Fruit fly (Drosophila melanogaster): ENCODE results near the gene CG43219.

Gene CG43219

dm6 chr3L:21176935-21177581 lies 43.1 kb upstream of the CG43219 start (continued):
- TF ChIP-seq CG9727 (GFP tag; optimal IDR thresholded peaks at IDR 0.05), result peak; percentile 69
- TF ChIP-seq wek (GFP tag; optimal IDR thresholded peaks at IDR 0.05), result no peak
- TF ChIP-seq Blimp-1 (GFP tag; optimal IDR thresholded peaks at IDR 0.05), result no peak
- TF ChIP-seq chn (GFP tag; optimal IDR thresholded peaks at IDR 0.05), result no peak
- no peak for TF ChIP-seq bigmax (GFP tag; optimal IDR thresholded peaks at IDR 0.05)
- TF ChIP-seq CG43689 (GFP tag; IDR thresholded peaks at IDR 0.05), result no peak
- TF ChIP-seq Eip74EF (GFP tag; optimal IDR thresholded peaks at IDR 0.05), result no peak
- no peak for TF ChIP-seq Dp (GFP tag; optimal IDR thresholded peaks at IDR 0.05)
- TF ChIP-seq ac (GFP tag; optimal IDR thresholded peaks at IDR 0.05), result no peak
- no peak for TF ChIP-seq peb (GFP tag; IDR thresholded peaks at IDR 0.05)
- peak; percentile 67 for TF ChIP-seq Fer1 (GFP tag; optimal IDR thresholded peaks at IDR 0.05)
- peak; percentile 13 for TF ChIP-seq maf-S (GFP tag; optimal IDR thresholded peaks at IDR 0.05)
- no peak for TF ChIP-seq CG6813 (GFP tag; optimal IDR thresholded peaks at IDR 0.05)
- TF ChIP-seq dpn (GFP tag; optimal IDR thresholded peaks at IDR 0.05), result peak; percentile 43 to 71

- no peak for TF ChIP-seq Chrac-16 (GFP tag; optimal IDR thresholded peaks at IDR 0.05)
- TF ChIP-seq Dfd (GFP tag; optimal IDR thresholded peaks at IDR 0.05), result no peak
- TF ChIP-seq Trl (optimal IDR thresholded peaks at IDR 0.05), result peak in 1 of 2 experiments; percentile 27
- no peak for TF ChIP-seq Trl (GFP tag; optimal IDR thresholded peaks at IDR 0.05)
- no peak for TF ChIP-seq CG17802 (tag; optimal IDR thresholded peaks at IDR 0.05)
- peak; percentile 33; the same call in 1 of the 2 replicates for TF ChIP-seq CG10366 (GFP tag; IDR thresholded peaks at IDR 0.05)
- peak; percentile 28; the same call in 1 of the 2 replicates for TF ChIP-seq Rfx (GFP tag; IDR thresholded peaks at IDR 0.05)
- no peak for TF ChIP-seq cad (GFP tag; optimal IDR thresholded peaks at IDR 0.05)
- TF ChIP-seq CG6765 (GFP tag; optimal IDR thresholded peaks at IDR 0.05), result peak; percentile 13
- TF ChIP-seq onecut (GFP tag; IDR thresholded peaks at IDR 0.05), result peak; percentile 97
- TF ChIP-seq CG13894 (tag; optimal IDR thresholded peaks at IDR 0.05), result peak; percentile 25
- peak; percentile 62 for TF ChIP-seq scrt (GFP tag; optimal IDR thresholded peaks at IDR 0.05)
- TF ChIP-seq Gsc (GFP tag; IDR thresholded peaks at IDR 0.05), result no peak
- no peak for TF ChIP-seq CG14441 (GFP tag; IDR thresholded peaks at IDR 0.05)
- peak; percentile 57 for TF ChIP-seq Med (GFP tag)
- peak; percentile 3 for TF ChIP-seq CG18599 (GFP tag; optimal IDR thresholded peaks at IDR 0.05)
- peak; percentile 97 for TF ChIP-seq CG15514 (GFP tag; optimal IDR thresholded peaks at IDR 0.05)
- peak; percentile 38; the same call in 1 of the 3 replicates for TF ChIP-seq row (GFP tag; IDR thresholded peaks at IDR 0.05)
- TF ChIP-seq CG11723 (GFP tag; optimal IDR thresholded peaks at IDR 0.05), result no peak
- TF ChIP-seq Deaf1 (tag; optimal IDR thresholded peaks at IDR 0.05), result peak; percentile 13
- peak; percentile 55 for TF ChIP-seq abd-A (tag; optimal IDR thresholded peaks at IDR 0.05)
These were observed 34.6 kb upstream of the CG43219 start for dm6 chr3L:21185622-21186021.

dm6 chr3L:21186487-21186886 lies 33.7 kb upstream of the CG43219 start:
- no peak for TF ChIP-seq Dbx (GFP tag; IDR thresholded peaks at IDR 0.05)
- TF ChIP-seq wor (GFP tag; IDR thresholded peaks at IDR 0.05), result no peak
- no peak for TF ChIP-seq Opbp (GFP tag; IDR thresholded peaks at IDR 0.05; ENCODE audit: partially characterized antibody)
- peak; percentile 30 for TF ChIP-seq ewg (GFP tag; optimal IDR thresholded peaks at IDR 0.05)
- TF ChIP-seq vnd (GFP tag; IDR thresholded peaks at IDR 0.05; ENCODE audit: partially characterized antibody), result no peak
- TF ChIP-seq run (tag; optimal IDR thresholded peaks at IDR 0.05), result no peak
- no peak for TF ChIP-seq Lpt (GFP tag; optimal IDR thresholded peaks at IDR 0.05)
- 0 out of 4 replicates have a peak, but pooled peaks have one; percentile 15 for TF ChIP-seq chinmo (GFP tag; IDR thresholded peaks at IDR 0.05; ENCODE audit: partially characterized antibody)
- TF ChIP-seq Med (GFP tag), result peak; percentile 26
- peak; percentile 99 for TF ChIP-seq scrt (GFP tag; optimal IDR thresholded peaks at IDR 0.05)
- no peak for TF ChIP-seq CG42726 (GFP tag; IDR thresholded peaks at IDR 0.05; ENCODE audit: partially characterized antibody)
- TF ChIP-seq kni (GFP tag; optimal IDR thresholded peaks at IDR 0.05), result no peak
- TF ChIP-seq CG9876 (GFP tag; optimal IDR thresholded peaks at IDR 0.05), result no peak
- peak; percentile 23 for TF ChIP-seq cg (GFP tag; optimal IDR thresholded peaks at IDR 0.05)
- no peak for TF ChIP-seq CG8388 (GFP tag; optimal IDR thresholded peaks at IDR 0.05)
- no peak for TF ChIP-seq CG10543 (GFP tag; optimal IDR thresholded peaks at IDR 0.05)

Measured in whole organism, embryonic.